Worm (Caenorhabditis elegans) whole organism, midembryonic: Measurements from ENCODE around the gene F35H10.3.

ENCODE experiments used
- T22C8.4 ChIP-seq: fragments of 200-800 bp; sonication (Bioruptor generic); IDR thresholded peaks from 2 replicates; pipeline ENCODE4 v1.3.6; 2022; ENCODE audit warnings: missing genetic modification characterization, missing compliant biosample characterization
- cog-1 ChIP-seq: sonication (generic microtip); optimal IDR thresholded peaks from 2 replicates; lab custom pipeline; 2016; ENCODE audit warnings: missing genetic modification characterization, missing compliant biosample characterization
- flt-1 ChIP-seq: fragments of 200-800 bp; sonication (Bioruptor generic); IDR thresholded peaks from 2 replicates; pipeline ENCODE4 v1.3.6; 2022; ENCODE audit warnings: missing genetic modification characterization, missing compliant biosample characterization
- klf-2 ChIP-seq: fragments of 200-800 bp; sonication (Bioruptor generic); conservative IDR thresholded peaks from 2 replicates; pipeline ENCODE4 v1.3.6; 2022; ENCODE audit warnings: missing genetic modification reagents, missing genetic modification characterization, missing compliant biosample characterization
- med-1 ChIP-seq: sonication (generic microtip); optimal IDR thresholded peaks from 2 replicates; lab custom pipeline; 2017; ENCODE audit warnings: missing genetic modification characterization, mild to moderate bottlenecking, missing compliant biosample characterization, antibody characterized with exemption, missing genetic modification reagents; ENCODE audit not compliant: insufficient read depth
- ref-1 ChIP-seq: fragments of 200-800 bp; sonication (Bioruptor generic); conservative IDR thresholded peaks from 2 replicates; pipeline ENCODE4 v1.3.6; 2022; ENCODE audit warnings: missing genetic modification reagents, missing genetic modification characterization, missing compliant biosample characterization
- tab-1 ChIP-seq: fragments of 200-800 bp; sonication (Bioruptor generic); IDR thresholded peaks from 2 replicates; pipeline ENCODE4 v1.3.6; 2022; ENCODE audit warnings: missing genetic modification characterization, missing compliant biosample characterization
- ztf-23 ChIP-seq: fragments of 200-800 bp; sonication (Bioruptor generic); IDR thresholded peaks from 2 replicates; pipeline ENCODE4 v1.3.6; 2022; ENCODE audit warnings: missing genetic modification reagents, missing genetic modification characterization, missing compliant biosample characterization
- ztf-29 ChIP-seq: fragments of 200-800 bp; sonication (Bioruptor generic); IDR thresholded peaks from 2 replicates; pipeline ENCODE4 v1.3.6; 2022; ENCODE audit warnings: missing genetic modification reagents, missing genetic modification characterization, missing compliant biosample characterization

Gene F35H10.3

DNA sequence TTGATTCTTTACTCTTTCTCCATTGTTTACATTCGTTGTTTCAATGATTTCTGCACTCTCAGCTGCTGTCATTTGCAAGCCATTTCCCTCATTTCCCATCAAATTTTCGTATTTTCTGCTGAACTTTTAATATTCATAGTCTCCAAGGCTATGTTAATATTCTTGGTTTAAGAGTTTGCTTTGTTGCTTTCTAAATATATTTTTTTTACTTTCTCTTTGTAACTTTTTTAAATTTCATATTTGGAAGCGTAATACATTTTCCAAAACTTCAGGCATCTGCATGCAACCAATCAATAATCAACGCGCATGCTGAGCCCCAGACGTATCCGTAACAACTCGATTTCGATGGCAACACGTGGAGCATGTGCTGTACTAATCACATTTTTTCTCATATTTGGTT, 35.0 kb downstream of the F35H10.3 start, which contains the start of gene sqv-1:
Gene sqv-1 (plus strand): TSS at position 301 of the 400 bp plus-strand sequence.
- no peak for TF ChIP-seq klf-2 (GFP tag; lab: Robert Waterston, UW)
- TF ChIP-seq ztf-23 = no peak
- no peak for TF ChIP-seq ztf-29
- no peak for TF ChIP-seq tab-1 (GFP tag; lab: Robert Waterston, UW)
- no peak for TF ChIP-seq T22C8.4
- TF ChIP-seq cog-1 = no peak
- TF ChIP-seq med-1 (GFP tag; lab: Kevin White, UChicago) = no peak
- TF ChIP-seq flt-1 = no peak
- no peak for TF ChIP-seq ref-1

DNA sequence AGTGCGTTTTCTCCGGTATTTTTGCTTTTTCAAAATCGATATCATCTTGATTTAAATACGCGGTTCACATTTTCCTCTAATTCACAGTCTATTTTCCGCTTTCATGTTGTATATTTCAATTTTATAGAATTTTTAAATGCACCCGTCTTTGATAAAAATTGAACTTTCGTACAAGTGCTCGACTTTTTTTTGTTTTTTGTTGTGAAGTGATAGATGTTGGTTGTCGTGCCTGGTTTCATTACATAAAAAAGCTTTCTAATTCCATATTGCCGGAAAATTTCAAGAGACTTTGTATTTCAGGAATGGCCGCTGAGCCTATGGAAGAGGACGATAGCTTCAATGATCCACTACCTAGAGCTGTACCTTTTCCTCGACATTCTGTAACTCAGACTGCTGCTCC, 37.4 kb downstream of the F35H10.3 start, which contains the start of gene D2096.12:
Gene D2096.12 (plus strand): TSS at position 301 of the 400 bp plus-strand sequence.
- TF ChIP-seq klf-2 (GFP tag; lab: Robert Waterston, UW) = no peak
- no peak for TF ChIP-seq cog-1
- TF ChIP-seq T22C8.4 = no peak
- TF ChIP-seq tab-1 (GFP tag; lab: Robert Waterston, UW) = no peak
- no peak for TF ChIP-seq ref-1
- TF ChIP-seq ztf-23 = no peak
- TF ChIP-seq med-1 (GFP tag; lab: Kevin White, UChicago) = no peak
- no peak for TF ChIP-seq ztf-29

DNA sequence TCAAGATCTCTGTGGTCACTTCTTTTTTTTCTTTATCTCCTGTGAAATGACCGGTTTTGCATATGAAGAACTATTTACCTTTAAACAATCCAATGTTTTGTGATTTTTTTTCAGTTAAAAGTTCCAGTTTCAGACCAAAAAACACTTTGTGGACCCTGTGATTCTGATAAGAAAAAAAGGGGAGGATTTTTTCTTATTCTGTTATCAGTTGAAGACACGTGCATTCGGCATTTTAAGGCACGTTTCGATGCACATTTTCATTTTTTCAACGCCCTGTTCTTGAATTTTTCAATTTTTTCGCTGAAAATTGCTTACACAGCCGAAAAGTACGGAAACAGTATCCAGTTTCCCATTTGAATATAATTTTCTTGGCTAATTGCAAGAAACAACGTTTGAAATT, 40.5 kb downstream of the F35H10.3 start, which contains the start of gene aagr-1:
Gene aagr-1 (plus strand): TSS at position 227 of the 400 bp plus-strand sequence.
- TF ChIP-seq cog-1 (no peak), klf-2 (GFP tag; lab: Robert Waterston, UW) (no peak), ztf-23 (no peak), tab-1 (GFP tag; lab: Robert Waterston, UW) (no peak), ztf-29 (no peak), med-1 (GFP tag; lab: Kevin White, UChicago) (no peak), ref-1 (no peak), T22C8.4 (no peak), flt-1 (no peak)

DNA sequence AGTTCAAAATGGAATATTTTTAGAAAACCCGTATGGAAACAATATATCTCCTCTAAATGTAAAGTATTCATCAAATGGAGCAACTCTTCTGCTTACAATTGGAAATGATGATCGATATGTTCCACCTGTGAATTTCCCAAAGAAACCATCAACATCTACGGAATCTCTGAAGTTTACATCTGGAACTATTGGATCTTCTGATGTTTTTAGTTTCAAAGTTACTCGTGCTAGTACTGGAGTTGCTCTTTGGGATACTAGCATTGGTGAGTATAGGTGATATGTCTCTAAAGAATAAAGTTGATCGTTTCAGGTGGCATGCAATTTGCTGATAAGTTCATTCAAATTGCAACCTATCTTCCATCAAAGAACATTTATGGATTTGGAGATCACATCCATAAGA, 42.1 kb downstream of the F35H10.3 start:
- TF ChIP-seq tab-1 (GFP tag; lab: Robert Waterston, UW) = no peak
- TF ChIP-seq ztf-23 = no peak
- no peak for TF ChIP-seq ztf-29
- TF ChIP-seq med-1 (GFP tag; lab: Kevin White, UChicago) = no peak
- no peak for TF ChIP-seq cog-1
- no peak for TF ChIP-seq ref-1
- TF ChIP-seq T22C8.4 = no peak
- TF ChIP-seq flt-1 = no peak
- no peak for TF ChIP-seq klf-2 (GFP tag; lab: Robert Waterston, UW)

DNA sequence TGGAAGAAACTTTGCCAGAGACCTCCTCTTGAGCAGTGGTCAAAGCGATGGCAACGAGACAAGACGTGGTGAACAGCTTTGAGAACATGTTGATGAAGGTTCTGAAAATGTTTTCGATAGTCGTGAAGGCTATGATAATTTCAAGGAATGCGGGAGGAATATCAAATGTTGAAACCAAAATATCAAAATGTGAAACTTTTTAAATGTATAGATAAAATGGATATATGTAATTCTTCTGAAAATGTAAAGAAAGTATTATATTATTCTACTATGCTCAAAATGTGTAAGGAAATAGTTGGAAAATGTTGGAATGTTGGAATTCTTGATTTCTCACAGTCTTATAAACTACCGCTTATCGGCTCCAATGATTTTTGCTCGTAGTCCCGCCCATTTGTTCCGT, 43.4 kb downstream of the F35H10.3 start, which contains the start of gene D2096.6:
Gene D2096.6 (minus strand): TSS at position 101 of the 400 bp plus-strand sequence.
- TF ChIP-seq klf-2 (GFP tag; lab: Robert Waterston, UW) (no peak), cog-1 (no peak), ref-1 (no peak), T22C8.4 (no peak), med-1 (GFP tag; lab: Kevin White, UChicago) (no peak), flt-1 (no peak), ztf-29 (no peak), tab-1 (GFP tag; lab: Robert Waterston, UW) (no peak), ztf-23 (no peak)

DNA sequence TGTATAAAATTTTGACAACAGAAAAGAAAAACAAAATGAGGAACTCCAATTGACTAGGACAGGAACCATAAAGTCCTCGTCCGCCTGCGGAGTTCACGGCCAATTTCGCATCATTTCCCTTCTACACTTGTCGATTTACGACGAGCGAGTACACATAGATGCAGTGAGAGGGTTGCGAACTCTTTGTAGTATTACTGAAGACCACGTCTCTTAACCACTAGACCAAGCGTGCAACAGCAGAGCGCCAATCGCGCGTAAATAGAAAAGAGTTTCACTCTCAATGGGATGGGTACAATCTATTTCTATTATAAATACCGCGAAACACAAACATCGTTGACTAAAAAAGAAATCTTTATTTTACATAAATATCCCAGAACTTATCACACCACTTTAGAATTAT, 49.6 kb downstream of the F35H10.3 start:
- TF ChIP-seq med-1 (GFP tag; lab: Kevin White, UChicago) (peak; percentile 57), T22C8.4 (peak; percentile 83), tab-1 (GFP tag; lab: Robert Waterston, UW) (peak; percentile 95), ztf-23 (peak; percentile 93), klf-2 (GFP tag; lab: Robert Waterston, UW) (0 out of 2 replicates have a peak, but pooled peaks have one; percentile 53), cog-1 (peak; percentile 89), flt-1 (peak; percentile 96), ztf-29 (peak; percentile 81; the same call in 1 of the 2 replicates), ref-1 (peak; percentile 78)
